Worm (Caenorhabditis elegans) whole organism, late embryonic: Measurements from ENCODE around the gene Y79H2A.2.

Experiments used
- K09A11.1 ChIP-seq: sonication (generic microtip); optimal IDR thresholded peaks from 2 replicates; lab custom pipeline; 2017; ENCODE audit warnings: antibody characterized with exemption, mild to moderate bottlenecking, missing genetic modification characterization, missing compliant biosample characterization; ENCODE audit not compliant: insufficient read depth
- ama-1 ChIP-seq: fragments of 150-350 bp; optimal IDR thresholded peaks from 2 replicates; lab custom pipeline; 2014
- ceh-14 ChIP-seq: sonication (generic microtip); optimal IDR thresholded peaks from 2 replicates; lab custom pipeline; 2016; ENCODE audit warnings: missing genotype, missing genetic modification characterization, missing compliant biosample characterization
- ceh-2 ChIP-seq: sonication (generic microtip); optimal IDR thresholded peaks from 2 replicates; lab custom pipeline; 2016; ENCODE audit warnings: missing genotype, missing genetic modification characterization, missing compliant biosample characterization
- fax-1 ChIP-seq: sonication (generic microtip); optimal IDR thresholded peaks from 2 replicates; lab custom pipeline; 2016; ENCODE audit warnings: missing genotype, missing genetic modification characterization, missing compliant biosample characterization
- hlh-6 ChIP-seq: sonication (generic microtip); optimal IDR thresholded peaks from 2 replicates; lab custom pipeline; 2016; ENCODE audit warnings: missing genotype, missing genetic modification characterization, missing compliant biosample characterization
- hlh-8 ChIP-seq: sonication (generic microtip); optimal IDR thresholded peaks from 2 replicates; lab custom pipeline; 2016; ENCODE audit warnings: missing genotype, missing genetic modification characterization, missing compliant biosample characterization
- pros-1 ChIP-seq: fragments of 150-350 bp; optimal IDR thresholded peaks from 2 replicates; lab custom pipeline; 2014; ENCODE audit warnings: missing biosample characterization, missing genetic modification reagents, missing genetic modification characterization
- sox-2 ChIP-seq: fragments of 200-800 bp; sonication (Bioruptor generic); IDR thresholded peaks from 2 replicates; pipeline ENCODE4 v1.3.6; 2022; ENCODE audit warnings: missing genetic modification reagents, missing genetic modification characterization, missing compliant biosample characterization
- sox-4 ChIP-seq: sonication (generic microtip); optimal IDR thresholded peaks from 2 replicates; lab custom pipeline; 2017; ENCODE audit warnings: mild to moderate bottlenecking, missing genetic modification characterization, inconsistent platforms, missing compliant biosample characterization
- unc-3 ChIP-seq, 2 experiments: fragments of 200-800 bp in 1 of 2; sonication (Bioruptor generic) in 1 of 2; sonication (generic microtip) in 1 of 2; conservative IDR thresholded peaks in 1 of 2; optimal IDR thresholded peaks in 1 of 2; 2 replicates each; pipeline versions ENCODE4 v1.3.6 to Lab custom; 2016 to 2022; ENCODE audit warnings: missing compliant biosample characterization in 2 of 2, missing genetic modification characterization in 2 of 2, missing genetic modification reagents in 1 of 2

- no peak for TF ChIP-seq ama-1 (lab: Kevin White, UChicago)
- no peak for TF ChIP-seq hlh-6 (tag; lab: Kevin White, UChicago)
- no peak for TF ChIP-seq pros-1
- no peak for TF ChIP-seq ceh-14
- no peak for TF ChIP-seq hlh-8 (tag; lab: Kevin White, UChicago)
- no peak for TF ChIP-seq unc-3 (GFP tag; conservative IDR thresholded peaks at IDR 0.05; lab: Robert Waterston, UW)
- no peak for TF ChIP-seq unc-3 (tag; optimal IDR thresholded peaks at IDR 0.05; lab: Kevin White, UChicago)
- TF ChIP-seq fax-1 = no peak
- no peak for TF ChIP-seq sox-4 (tag; lab: Kevin White, UChicago)
- TF ChIP-seq sox-2 (GFP tag; lab: Robert Waterston, UW) = no peak
- no peak for TF ChIP-seq K09A11.1 (tag; lab: Kevin White, UChicago)
- no peak for TF ChIP-seq ceh-2 (tag; lab: Kevin White, UChicago)
Measured at ce11 chrIII:11999543-11999942, 31.0 kb downstream of the Y79H2A.2 start.
